Worm (Caenorhabditis elegans) whole organism, young adult: ENCODE results near the gene dyf-4.

Experiments used
- B0261.1 ChIP-seq: sonication (generic microtip); optimal IDR thresholded peaks from 2 replicates; lab custom pipeline; 2016; ENCODE audit warnings: mild to moderate bottlenecking, missing genetic modification characterization, moderate library complexity, missing compliant biosample characterization
- C06A6.2 ChIP-seq: fragments of 200-800 bp; sonication (Bioruptor generic); conservative IDR thresholded peaks from 2 replicates; pipeline ENCODE4 v1.3.6; 2022; ENCODE audit warnings: missing genetic modification characterization, missing compliant biosample characterization
- F55B11.4 ChIP-seq: sonication (generic microtip); optimal IDR thresholded peaks from 2 replicates; lab custom pipeline; 2016; ENCODE audit warnings: missing compliant biosample characterization, missing genetic modification characterization, borderline replicate concordance; ENCODE audit not compliant: insufficient read depth
- K12H6.12 ChIP-seq: fragments of 200-800 bp; sonication (Bioruptor generic); optimal IDR thresholded peaks from 2 replicates; lab custom pipeline; 2018; ENCODE audit warnings: mild to moderate bottlenecking, missing genetic modification characterization, missing compliant biosample characterization
- T07F8.4 ChIP-seq: sonication (generic microtip); optimal IDR thresholded peaks from 2 replicates; lab custom pipeline; 2016; ENCODE audit warnings: mild to moderate bottlenecking, missing genetic modification characterization, moderate library complexity, missing compliant biosample characterization
- ama-1 ChIP-seq, 3 experiments: fragments of 150-350 bp in 1 of 3; sonication (generic microtip) in 2 of 3; optimal IDR thresholded peaks; 2 replicates each; lab custom pipeline; 2014 to 2018; ENCODE audit warnings: missing biosample characterization in 2 of 3, missing genetic modification characterization in 2 of 3, missing genetic modification reagents in 2 of 3
- aptf-3 ChIP-seq: fragments of 200-800 bp; sonication (Bioruptor generic); IDR thresholded peaks from 2 replicates; pipeline ENCODE4 v1.3.6; 2022; ENCODE audit warnings: missing genetic modification characterization, missing compliant biosample characterization
- bed-2 ChIP-seq: fragments of 200-800 bp; sonication (Bioruptor generic); IDR thresholded peaks from 2 replicates; pipeline ENCODE4 v1.3.6; 2022; ENCODE audit warnings: missing genetic modification reagents, missing genetic modification characterization, missing compliant biosample characterization
- ccch-3 ChIP-seq: fragments of 200-800 bp; sonication (Bioruptor generic); optimal IDR thresholded peaks from 2 replicates; lab custom pipeline; 2018; ENCODE audit warnings: mild to moderate bottlenecking, missing genetic modification characterization, missing compliant biosample characterization
- cebp-1 ChIP-seq, 2 experiments: fragments of 200-800 bp in 1 of 2; sonication (Bioruptor generic) in 1 of 2; sonication (generic microtip) in 1 of 2; IDR thresholded peaks in 1 of 2; optimal IDR thresholded peaks in 1 of 2; 2 replicates each; pipeline versions ENCODE4 v1.3.6 to Lab custom; 2017 to 2022; ENCODE audit warnings: missing compliant biosample characterization in 2 of 2, missing genetic modification characterization in 2 of 2, mild to moderate bottlenecking in 1 of 2, missing genetic modification reagents in 1 of 2, moderate library complexity in 1 of 2
- cebp-2 ChIP-seq: fragments of 200-800 bp; sonication (Bioruptor generic); IDR thresholded peaks from 2 replicates; pipeline ENCODE4 v1.3.6; 2022; ENCODE audit warnings: missing genetic modification characterization, missing compliant biosample characterization
- ceh-27 ChIP-seq: fragments of 200-800 bp; sonication (Bioruptor generic); optimal IDR thresholded peaks from 2 replicates; lab custom pipeline; 2018; ENCODE audit warnings: mild to moderate bottlenecking, missing genetic modification characterization, moderate library complexity, missing compliant biosample characterization
- ceh-40 ChIP-seq: fragments of 200-800 bp; sonication (Bioruptor generic); IDR thresholded peaks from 2 replicates; pipeline ENCODE4 v1.3.6; 2022; ENCODE audit warnings: missing genetic modification characterization, missing compliant biosample characterization
- ceh-58 ChIP-seq: fragments of 200-800 bp; sonication (Bioruptor generic); IDR thresholded peaks from 2 replicates; pipeline ENCODE4 v1.3.6; 2022; ENCODE audit warnings: missing genetic modification characterization, missing compliant biosample characterization
- ceh-91 ChIP-seq: fragments of 200-800 bp; sonication (Bioruptor generic); IDR thresholded peaks from 2 replicates; pipeline ENCODE4 v1.3.6; 2022; ENCODE audit warnings: missing genetic modification reagents, missing genetic modification characterization, missing compliant biosample characterization
- die-1 ChIP-seq: sonication (generic microtip); optimal IDR thresholded peaks from 2 replicates; lab custom pipeline; 2016; ENCODE audit warnings: missing genotype, mild to moderate bottlenecking, missing genetic modification characterization, missing compliant biosample characterization
- efl-1 ChIP-seq: fragments of 150-350 bp; optimal IDR thresholded peaks from 2 replicates; lab custom pipeline; 2014; ENCODE audit warnings: missing biosample characterization, missing genetic modification reagents, missing genetic modification characterization
- egl-44 ChIP-seq: fragments of 200-800 bp; sonication (Bioruptor generic); IDR thresholded peaks from 2 replicates; pipeline ENCODE4 v1.3.6; 2022; ENCODE audit warnings: missing genetic modification reagents, missing genetic modification characterization, missing compliant biosample characterization
- fkh-3 ChIP-seq: sonication (generic microtip); optimal IDR thresholded peaks from 2 replicates; lab custom pipeline; 2016; ENCODE audit warnings: mild to moderate bottlenecking, missing genetic modification characterization, missing compliant biosample characterization
- gei-17 ChIP-seq: fragments of 200-800 bp; sonication (Bioruptor generic); optimal IDR thresholded peaks from 2 replicates; lab custom pipeline; 2018; ENCODE audit warnings: mild to moderate bottlenecking, missing genetic modification characterization, missing compliant biosample characterization
- hlh-12 ChIP-seq: sonication (generic microtip); optimal IDR thresholded peaks from 2 replicates; lab custom pipeline; 2016; ENCODE audit warnings: missing genetic modification characterization, missing compliant biosample characterization
- hmg-1.2 ChIP-seq: fragments of 200-800 bp; sonication (Bioruptor generic); IDR thresholded peaks from 2 replicates; pipeline ENCODE4 v1.3.6; 2022; ENCODE audit warnings: missing genetic modification reagents, missing genetic modification characterization, missing compliant biosample characterization
- hmg-20 ChIP-seq: fragments of 200-800 bp; sonication (Bioruptor generic); IDR thresholded peaks from 2 replicates; pipeline ENCODE4 v1.3.6; 2022; ENCODE audit warnings: missing genetic modification reagents, missing genetic modification characterization, missing compliant biosample characterization
- hrde-1 ChIP-seq: sonication (generic microtip); optimal IDR thresholded peaks from 2 replicates; lab custom pipeline; 2016; ENCODE audit warnings: missing genetic modification characterization, mild to moderate bottlenecking, missing compliant biosample characterization, moderate library complexity, missing genotype, missing genetic modification reagents, borderline replicate concordance
- lag-1 ChIP-seq: fragments of 200-800 bp; sonication (Bioruptor generic); IDR thresholded peaks from 2 replicates; pipeline ENCODE4 v1.3.6; 2022; ENCODE audit warnings: missing genetic modification reagents, missing genetic modification characterization, missing compliant biosample characterization
- lin-26 ChIP-seq: fragments of 200-800 bp; sonication (Bioruptor generic); IDR thresholded peaks from 2 replicates; pipeline ENCODE4 v1.3.6; 2022; ENCODE audit warnings: missing genetic modification reagents, missing genetic modification characterization, missing compliant biosample characterization
- lin-40 ChIP-seq: sonication (generic microtip); optimal IDR thresholded peaks from 2 replicates; lab custom pipeline; 2016; ENCODE audit warnings: missing genetic modification characterization, mild to moderate bottlenecking, missing compliant biosample characterization, missing genotype, missing genetic modification reagents
- lir-1 ChIP-seq: fragments of 200-800 bp; sonication (Bioruptor generic); conservative IDR thresholded peaks from 2 replicates; pipeline ENCODE4 v1.3.6; 2022; ENCODE audit warnings: missing genetic modification reagents, missing genetic modification characterization, missing compliant biosample characterization
- madf-10 ChIP-seq: sonication (generic microtip); optimal IDR thresholded peaks from 2 replicates; lab custom pipeline; 2016; ENCODE audit warnings: mild to moderate bottlenecking, missing genetic modification characterization, missing compliant biosample characterization
- madf-6 ChIP-seq: fragments of 200-800 bp; sonication (Bioruptor generic); IDR thresholded peaks from 2 replicates; pipeline ENCODE4 v1.3.6; 2022; ENCODE audit warnings: missing genetic modification reagents, missing genetic modification characterization, missing compliant biosample characterization
- madf-8 ChIP-seq: fragments of 200-800 bp; sonication (Bioruptor generic); conservative IDR thresholded peaks from 2 replicates; pipeline ENCODE4 v1.3.6; 2022; ENCODE audit warnings: missing genetic modification reagents, missing genetic modification characterization, missing compliant biosample characterization
- mel-28 ChIP-seq: sonication (generic microtip); optimal IDR thresholded peaks from 2 replicates; lab custom pipeline; 2016; ENCODE audit warnings: borderline replicate concordance, mild to moderate bottlenecking, missing genetic modification characterization, missing compliant biosample characterization
- nfyb-1 ChIP-seq: fragments of 200-800 bp; sonication (Bioruptor generic); IDR thresholded peaks from 2 replicates; pipeline ENCODE4 v1.3.6; 2022; ENCODE audit warnings: missing genetic modification reagents, missing genetic modification characterization, missing compliant biosample characterization
- nhr-80 ChIP-seq: sonication (generic microtip); optimal IDR thresholded peaks from 2 replicates; lab custom pipeline; 2016; ENCODE audit warnings: missing genetic modification characterization, missing compliant biosample characterization
- pbrm-1 ChIP-seq: fragments of 200-800 bp; sonication (Bioruptor generic); IDR thresholded peaks from 2 replicates; pipeline ENCODE4 v1.3.6; 2022; ENCODE audit warnings: missing genetic modification reagents, missing genetic modification characterization, missing compliant biosample characterization
- rcor-1 ChIP-seq: fragments of 200-800 bp; sonication (Bioruptor generic); IDR thresholded peaks from 2 replicates; pipeline ENCODE4 v1.3.6; 2022; ENCODE audit warnings: missing genetic modification reagents, missing genetic modification characterization, missing compliant biosample characterization
- rpc-1 ChIP-seq, 2 experiments: fragments of 150-350 bp in 1 of 2; sonication (generic microtip) in 1 of 2; optimal IDR thresholded peaks; 2 replicates each; lab custom pipeline; 2014 to 2018; ENCODE audit warnings: missing biosample characterization in 1 of 2, missing genetic modification characterization in 1 of 2, missing genetic modification reagents in 1 of 2, missing genotype in 1 of 2
- snpc-1.1 ChIP-seq: sonication (generic microtip); optimal IDR thresholded peaks from 2 replicates; lab custom pipeline; 2017; ENCODE audit warnings: missing genetic modification characterization, mild to moderate bottlenecking, missing compliant biosample characterization, antibody characterized with exemption, moderate library complexity, missing genotype, missing genetic modification reagents; ENCODE audit not compliant: insufficient read depth
- somi-1 ChIP-seq: fragments of 200-800 bp; sonication (Bioruptor generic); optimal IDR thresholded peaks from 2 replicates; lab custom pipeline; 2018; ENCODE audit warnings: mild to moderate bottlenecking, missing genetic modification characterization, missing compliant biosample characterization
- tlf-1 ChIP-seq: fragments of 200-800 bp; sonication (Bioruptor generic); optimal IDR thresholded peaks from 2 replicates; lab custom pipeline; 2018; ENCODE audit warnings: mild to moderate bottlenecking, missing genetic modification characterization, missing compliant biosample characterization
- unc-130 ChIP-seq: sonication (generic microtip); optimal IDR thresholded peaks from 2 replicates; lab custom pipeline; 2016; ENCODE audit warnings: missing genetic modification reagents, missing genetic modification characterization, missing compliant biosample characterization
- unc-62 ChIP-seq: fragments of 150-350 bp; optimal IDR thresholded peaks from 2 replicates; lab custom pipeline; 2014; ENCODE audit warnings: missing biosample characterization, missing genetic modification reagents, missing genetic modification characterization
- ztf-6 ChIP-seq: fragments of 200-800 bp; sonication (Bioruptor generic); IDR thresholded peaks from 2 replicates; pipeline ENCODE4 v1.3.6; 2022; ENCODE audit warnings: missing genetic modification reagents, missing genetic modification characterization, missing compliant biosample characterization

The dyf-4 gene

DNA sequence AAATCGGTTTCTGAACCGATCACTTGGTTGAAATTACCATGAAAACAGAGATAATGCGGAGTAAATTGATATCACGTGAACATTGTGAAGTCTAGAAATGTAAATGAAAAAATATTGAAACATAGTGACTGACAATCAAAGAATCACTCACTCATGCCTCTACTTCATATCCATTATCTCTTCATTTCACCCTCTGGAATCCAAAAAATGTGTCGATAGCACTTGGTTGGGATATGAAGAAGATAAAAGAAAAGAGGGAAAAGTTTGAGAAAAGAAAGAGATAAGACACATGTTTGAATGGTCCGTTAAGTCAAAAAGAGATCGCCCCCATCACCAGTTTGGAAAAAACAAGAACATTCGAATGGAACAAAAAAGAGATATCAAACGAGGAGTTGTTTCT is 7.8 kb downstream of the dyf-4 start:
- no peak for TF ChIP-seq hrde-1
- TF ChIP-seq madf-10 (tag; lab: Kevin White, UChicago): no peak
- TF ChIP-seq lir-1 (GFP tag; lab: Robert Waterston, UW): no peak
- no peak for TF ChIP-seq madf-6 (GFP tag; lab: Robert Waterston, UW)
- no peak for TF ChIP-seq ztf-6 (GFP tag; lab: Robert Waterston, UW)
- TF ChIP-seq hlh-12: no peak
- TF ChIP-seq gei-17: no peak
- TF ChIP-seq nfyb-1 (GFP tag; lab: Robert Waterston, UW): no peak
- TF ChIP-seq hmg-1.2 (GFP tag; lab: Robert Waterston, UW): no peak
- no peak for TF ChIP-seq die-1 (tag; lab: Kevin White, UChicago)
- no peak for TF ChIP-seq F55B11.4 (tag; lab: Kevin White, UChicago)

DNA sequence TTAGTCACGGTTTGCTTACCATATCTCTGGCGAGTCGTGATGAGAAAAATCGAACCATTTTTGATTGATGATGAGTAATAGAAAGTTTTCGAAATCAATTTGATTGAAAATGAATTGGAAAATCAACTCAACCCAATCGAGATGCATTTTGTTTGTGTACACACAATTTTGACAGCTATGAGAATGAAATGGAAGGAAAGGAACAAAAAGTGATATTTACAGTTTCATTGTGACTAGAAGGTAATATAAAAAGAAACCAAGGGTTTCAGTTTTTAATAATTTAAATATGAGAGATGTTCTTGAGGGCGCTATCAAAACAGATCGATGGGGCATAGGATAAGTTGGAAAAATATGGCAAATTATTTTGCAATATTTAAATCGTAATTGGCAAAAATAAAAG is 8.4 kb downstream of the dyf-4 start, which contains the start of gene cal-1:
TSS of gene cal-1 (minus strand) at position 101 of the 400 bp plus-strand sequence.
- TF ChIP-seq unc-62 (peak; percentile 10), C06A6.2 (GFP tag; lab: Robert Waterston, UW) (no peak), snpc-1.1 (tag; lab: Kevin White, UChicago) (no peak), ceh-27 (GFP tag; lab: Kevin White, UChicago) (no peak), cebp-2 (no peak), fkh-3 (no peak)

DNA sequence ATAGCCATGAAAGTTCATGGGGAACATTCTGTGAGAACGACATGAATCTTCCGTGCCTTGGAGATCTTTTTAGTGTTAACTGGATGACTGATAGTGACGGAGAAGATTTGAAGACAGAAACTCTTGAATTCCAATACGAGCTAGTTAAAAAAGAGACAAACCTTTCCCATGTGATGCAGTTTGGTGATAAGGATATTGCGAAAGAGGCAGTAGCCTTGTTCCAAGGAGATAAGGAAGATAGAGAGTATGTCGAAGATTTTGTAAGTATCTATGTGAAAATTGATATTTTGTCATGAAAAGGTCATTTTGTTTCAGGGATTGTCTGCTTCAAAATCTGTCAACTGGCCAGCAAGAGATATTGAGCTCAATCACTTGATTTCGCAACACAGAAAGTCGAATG is 11.6 kb downstream of the dyf-4 start:
- peak; percentile 79 for TF ChIP-seq cebp-1 (GFP tag; IDR thresholded peaks at IDR 0.05; lab: Robert Waterston, UW)
- TF ChIP-seq cebp-1 (tag; optimal IDR thresholded peaks at IDR 0.05; lab: Kevin White, UChicago): peak; percentile 93
- TF ChIP-seq mel-28 (tag; lab: Kevin White, UChicago): no peak
- TF ChIP-seq hmg-20 (GFP tag; lab: Robert Waterston, UW): no peak
- no peak for TF ChIP-seq efl-1 (GFP tag; lab: Kevin White, UChicago)
- peak; percentile 35 for TF ChIP-seq nhr-80

DNA sequence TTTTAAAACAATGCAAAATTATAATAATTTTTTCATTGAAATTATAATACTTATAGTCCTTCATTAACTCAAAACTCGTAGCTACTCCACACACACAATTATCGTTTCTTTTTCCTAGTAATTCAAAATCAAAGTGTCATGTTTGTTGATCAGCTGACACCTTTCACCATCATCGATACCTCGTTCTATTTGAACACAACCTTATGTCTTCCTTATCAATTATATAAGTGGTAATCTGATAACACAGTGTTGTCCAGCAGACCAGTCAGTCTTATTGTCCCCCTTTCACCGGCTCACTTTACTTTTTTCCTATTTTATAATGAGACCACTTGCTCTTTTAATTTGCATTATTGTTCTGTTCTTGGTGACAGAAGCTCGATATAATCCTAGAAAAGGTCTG is 12.8 kb downstream of the dyf-4 start, which contains the start of the genes T28H10.2 and lgmn-1:
TSS of gene T28H10.2 (minus strand) at position 177 of the 400 bp plus-strand sequence.
TSS of gene lgmn-1 (plus strand) at position 284 of the 400 bp plus-strand sequence.
- TF ChIP-seq somi-1 (GFP tag; lab: Kevin White, UChicago): no peak
- TF ChIP-seq F55B11.4 (tag; lab: Kevin White, UChicago): no peak
- TF ChIP-seq lag-1 (GFP tag; lab: Robert Waterston, UW): no peak
- no peak for TF ChIP-seq bed-2 (GFP tag; lab: Robert Waterston, UW)
- no peak for TF ChIP-seq tlf-1 (GFP tag; lab: Kevin White, UChicago)
- peak; percentile 82 for TF ChIP-seq nhr-80
- no peak for TF ChIP-seq aptf-3 (GFP tag; lab: Robert Waterston, UW)
- no peak for TF ChIP-seq unc-130 (GFP tag; lab: Kevin White, UChicago)
- peak; percentile 61 for TF ChIP-seq unc-62
- TF ChIP-seq pbrm-1 (GFP tag; lab: Robert Waterston, UW): no peak
- TF ChIP-seq rpc-1 (optimal IDR thresholded peaks at IDR 0.05; lab: Kevin White, UChicago): no peak
- TF ChIP-seq rpc-1 (tag; optimal IDR thresholded peaks at IDR 0.05; lab: Kevin White, UChicago): no peak
- no peak for TF ChIP-seq ceh-58
- TF ChIP-seq ccch-3: no peak
- no peak for TF ChIP-seq madf-8 (GFP tag; lab: Robert Waterston, UW)
- TF ChIP-seq lin-40: no peak
- no peak for TF ChIP-seq B0261.1 (tag; lab: Kevin White, UChicago)
- no peak for TF ChIP-seq ama-1 (optimal IDR thresholded peaks at IDR 0.05; lab: Kevin White, UChicago)
- TF ChIP-seq ama-1 (GFP tag; optimal IDR thresholded peaks at IDR 0.05; lab: Kevin White, UChicago): no peak
- no peak for TF ChIP-seq T07F8.4 (tag; lab: Kevin White, UChicago)
- TF ChIP-seq ceh-91: no peak
- TF ChIP-seq K12H6.12 (tag; lab: Kevin White, UChicago): no peak
- 0 out of 2 replicates have a peak, but pooled peaks have one; percentile 29 for TF ChIP-seq nfyb-1 (GFP tag; lab: Robert Waterston, UW)
- no peak for TF ChIP-seq ceh-40 (GFP tag; lab: Robert Waterston, UW)
- TF ChIP-seq lir-1 (GFP tag; lab: Robert Waterston, UW): no peak
- 0 out of 2 replicates have a peak, but pooled peaks have one; percentile 16 for TF ChIP-seq lin-26 (GFP tag; lab: Robert Waterston, UW)
- TF ChIP-seq rcor-1: no peak
- TF ChIP-seq egl-44 (GFP tag; lab: Robert Waterston, UW): peak; percentile 47; the same call in 1 of the 2 replicates
